Worm (Caenorhabditis elegans) whole organism, L4 larva: ENCODE results near the gene str-44.

Experiments used
- F10B5.3 ChIP-seq: sonication (generic microtip); optimal IDR thresholded peaks from 2 replicates; lab custom pipeline; 2016; ENCODE audit warnings: mild to moderate bottlenecking, missing genetic modification characterization, missing compliant biosample characterization
- F26F4.8 ChIP-seq: fragments of 200-800 bp; sonication (Bioruptor generic); conservative IDR thresholded peaks from 2 replicates; pipeline ENCODE4 v1.3.6; 2022; ENCODE audit warnings: missing genetic modification characterization, missing compliant biosample characterization
- F37D6.2 ChIP-seq: sonication (generic microtip); optimal IDR thresholded peaks from 2 replicates; lab custom pipeline; 2016; ENCODE audit warnings: mild to moderate bottlenecking, missing genetic modification characterization, missing compliant biosample characterization
- F44E2.7 ChIP-seq: fragments of 200-800 bp; sonication (Bioruptor generic); IDR thresholded peaks from 2 replicates; pipeline ENCODE4 v2.1.2; 2022; ENCODE audit warnings: missing genetic modification characterization, missing compliant biosample characterization
- F49E8.2 ChIP-seq: sonication (generic microtip); optimal IDR thresholded peaks from 2 replicates; lab custom pipeline; 2016; ENCODE audit warnings: missing compliant biosample characterization, mild to moderate bottlenecking, missing genetic modification characterization, borderline replicate concordance
- T20F7.1 ChIP-seq: fragments of 200-800 bp; sonication (Bioruptor generic); optimal IDR thresholded peaks from 2 replicates; lab custom pipeline; 2018; ENCODE audit warnings: mild to moderate bottlenecking, missing genetic modification characterization, missing compliant biosample characterization
- T26A8.4 ChIP-seq: fragments of 200-800 bp; sonication (Bioruptor generic); IDR thresholded peaks from 2 replicates; pipeline ENCODE4 v1.3.6; 2022; ENCODE audit warnings: missing genetic modification characterization, missing compliant biosample characterization
- Y48G9A.11 ChIP-seq: fragments of 200-800 bp; sonication (Bioruptor generic); IDR thresholded peaks from 2 replicates; pipeline ENCODE4 v1.3.6; 2022; ENCODE audit warnings: missing genetic modification reagents, missing genetic modification characterization, missing compliant biosample characterization
- Y5F2A.4 ChIP-seq: fragments of 200-800 bp; sonication (Bioruptor generic); optimal IDR thresholded peaks from 2 replicates; lab custom pipeline; 2018; ENCODE audit warnings: mild to moderate bottlenecking, missing genetic modification characterization, missing compliant biosample characterization
- ZK337.2 ChIP-seq: fragments of 200-800 bp; sonication (Bioruptor generic); IDR thresholded peaks from 2 replicates; pipeline ENCODE4 v1.3.6; 2022; ENCODE audit warnings: missing genetic modification reagents, missing genetic modification characterization, missing compliant biosample characterization
- aly-2 ChIP-seq: sonication (generic microtip); optimal IDR thresholded peaks from 2 replicates; lab custom pipeline; 2018; ENCODE audit warnings: missing biosample characterization, missing genetic modification characterization
- arid-1 ChIP-seq: fragments of 200-800 bp; sonication (Bioruptor generic); conservative IDR thresholded peaks from 2 replicates; pipeline ENCODE4 v1.3.6; 2022; ENCODE audit warnings: missing genetic modification reagents, missing genetic modification characterization, missing compliant biosample characterization
- ceh-82 ChIP-seq: sonication (generic microtip); optimal IDR thresholded peaks from 2 replicates; lab custom pipeline; 2017; ENCODE audit warnings: missing biosample characterization, missing genetic modification characterization
- ces-1 ChIP-seq: fragments of 150-350 bp; sonication (generic microtip); optimal IDR thresholded peaks from 4 replicates; lab custom pipeline; 2014; ENCODE audit warnings: missing biosample characterization, missing genetic modification reagents, missing genetic modification characterization
- ctbp-1 ChIP-seq: fragments of 200-800 bp; sonication (Bioruptor generic); IDR thresholded peaks from 2 replicates; pipeline ENCODE4 v1.3.6; 2022; ENCODE audit warnings: missing genetic modification reagents, missing genetic modification characterization, missing compliant biosample characterization
- daf-12 ChIP-seq: fragments of 150-350 bp; optimal IDR thresholded peaks from 2 replicates; lab custom pipeline; 2014; ENCODE audit warnings: missing biosample characterization, missing genetic modification reagents, missing genetic modification characterization
- daf-19 ChIP-seq: fragments of 200-800 bp; sonication (Bioruptor generic); conservative IDR thresholded peaks from 2 replicates; pipeline ENCODE4 v1.3.6; 2022; ENCODE audit warnings: missing genetic modification characterization, missing compliant biosample characterization
- dpl-1 ChIP-seq: fragments of 150-350 bp; optimal IDR thresholded peaks from 2 replicates; lab custom pipeline; 2014; ENCODE audit warnings: missing biosample characterization, missing genetic modification reagents, missing genetic modification characterization
- dve-1 ChIP-seq: sonication (generic microtip); optimal IDR thresholded peaks from 2 replicates; lab custom pipeline; 2017; ENCODE audit warnings: antibody characterized with exemption, mild to moderate bottlenecking, missing genetic modification characterization, missing compliant biosample characterization; ENCODE audit not compliant: insufficient read depth
- egl-43 ChIP-seq: fragments of 200-800 bp; sonication (Bioruptor generic); IDR thresholded peaks from 2 replicates; pipeline ENCODE4 v1.3.6; 2022; ENCODE audit warnings: missing genetic modification reagents, missing genetic modification characterization, missing compliant biosample characterization
- hlh-30 ChIP-seq: sonication (generic microtip); optimal IDR thresholded peaks from 2 replicates; lab custom pipeline; 2017; ENCODE audit warnings: antibody characterized with exemption, mild to moderate bottlenecking, missing genetic modification characterization, missing compliant biosample characterization; ENCODE audit not compliant: insufficient read depth
- hmg-1.1 ChIP-seq: fragments of 200-800 bp; sonication (Bioruptor generic); IDR thresholded peaks from 2 replicates; pipeline ENCODE4 v1.3.6; 2022; ENCODE audit warnings: missing genetic modification reagents, missing genetic modification characterization, missing compliant biosample characterization
- jun-1 ChIP-seq: fragments of 150-350 bp; optimal IDR thresholded peaks from 2 replicates; lab custom pipeline; 2014; ENCODE audit warnings: missing biosample characterization, missing genetic modification reagents, missing genetic modification characterization
- lin-13 ChIP-seq: fragments of 150-350 bp; optimal IDR thresholded peaks from 2 replicates; lab custom pipeline; 2014; ENCODE audit warnings: missing biosample characterization, missing genetic modification reagents, missing genetic modification characterization
- lin-29 ChIP-seq: fragments of 200-800 bp; sonication (Bioruptor generic); IDR thresholded peaks from 2 replicates; pipeline ENCODE4 v1.3.6; 2022; ENCODE audit warnings: missing genetic modification reagents, missing genetic modification characterization, missing compliant biosample characterization
- lin-38 ChIP-seq: fragments of 200-800 bp; sonication (Bioruptor generic); IDR thresholded peaks from 2 replicates; pipeline ENCODE4 v1.3.6; 2022; ENCODE audit warnings: missing genetic modification reagents, missing genetic modification characterization, missing compliant biosample characterization
- lin-39 ChIP-seq: fragments of 150-350 bp; optimal IDR thresholded peaks from 2 replicates; lab custom pipeline; 2014; ENCODE audit warnings: missing biosample characterization, missing genetic modification reagents, missing genetic modification characterization
- lsy-2 ChIP-seq, 2 experiments: fragments of 150-350 bp in 1 of 2; sonication (generic microtip) in 1 of 2; optimal IDR thresholded peaks; 2 replicates each; lab custom pipeline; 2014 to 2017; ENCODE audit warnings: missing biosample characterization in 2 of 2, missing genetic modification characterization in 2 of 2
- madf-5 ChIP-seq, 2 experiments: fragments of 200-800 bp; sonication (Bioruptor generic); IDR thresholded peaks; 2 replicates each; pipeline ENCODE4 v1.3.6; 2022; ENCODE audit warnings: missing compliant biosample characterization in 2 of 2, missing genetic modification characterization in 2 of 2
- madf-9 ChIP-seq: fragments of 200-800 bp; sonication (Bioruptor generic); conservative IDR thresholded peaks from 2 replicates; pipeline ENCODE4 v1.3.6; 2022; ENCODE audit warnings: missing genetic modification reagents, missing genetic modification characterization, missing compliant biosample characterization
- mdt-29 ChIP-seq: fragments of 200-800 bp; sonication (Bioruptor generic); IDR thresholded peaks from 2 replicates; pipeline ENCODE4 v1.3.6; 2022; ENCODE audit warnings: missing genetic modification reagents, missing genetic modification characterization, missing compliant biosample characterization
- mep-1 ChIP-seq: fragments of 150-350 bp; sonication (generic microtip); optimal IDR thresholded peaks from 3 replicates; lab custom pipeline; 2014; ENCODE audit warnings: missing biosample characterization, missing genetic modification characterization
- mes-2 ChIP-seq: sonication (generic microtip); optimal IDR thresholded peaks from 2 replicates; lab custom pipeline; 2016; ENCODE audit warnings: missing genotype, mild to moderate bottlenecking, missing genetic modification characterization, missing compliant biosample characterization; ENCODE audit not compliant: poor library complexity, severe bottlenecking
- nhr-237 ChIP-seq: sonication (generic microtip); optimal IDR thresholded peaks from 2 replicates; lab custom pipeline; 2017; ENCODE audit warnings: missing biosample characterization, missing genetic modification characterization
- nhr-25 ChIP-seq: sonication (generic microtip); optimal IDR thresholded peaks from 2 replicates; lab custom pipeline; 2017; ENCODE audit warnings: missing genetic modification characterization, mild to moderate bottlenecking, missing compliant biosample characterization, antibody characterized with exemption, moderate library complexity, borderline replicate concordance; ENCODE audit not compliant: insufficient read depth
- nhr-48 ChIP-seq: sonication (generic microtip); optimal IDR thresholded peaks from 2 replicates; lab custom pipeline; 2016; ENCODE audit warnings: mild to moderate bottlenecking, missing genetic modification characterization, missing compliant biosample characterization
- nhr-6 ChIP-seq: fragments of 150-350 bp; optimal IDR thresholded peaks from 2 replicates; lab custom pipeline; 2014; ENCODE audit warnings: missing biosample characterization, missing genetic modification characterization
- nhr-76 ChIP-seq: fragments of 150-350 bp; optimal IDR thresholded peaks from 2 replicates; lab custom pipeline; 2014; ENCODE audit warnings: missing biosample characterization, missing genetic modification characterization
- pha-4 ChIP-seq, 2 experiments: fragments of 150-350 bp in 1 of 2; fragments of 200-800 bp in 1 of 2; sonication (Bioruptor generic) in 1 of 2; IDR thresholded peaks in 1 of 2; optimal IDR thresholded peaks in 1 of 2; 2 replicates each; pipeline versions ENCODE4 v1.3.6 to Lab custom; 2014 to 2022; ENCODE audit warnings: missing genetic modification characterization in 2 of 2, missing genetic modification reagents in 2 of 2, missing biosample characterization in 1 of 2, missing compliant biosample characterization in 1 of 2
- skn-1 ChIP-seq: fragments of 150-350 bp; optimal IDR thresholded peaks from 2 replicates; lab custom pipeline; 2014; ENCODE audit warnings: missing biosample characterization, missing genetic modification characterization
- spr-3 ChIP-seq: fragments of 200-800 bp; sonication (Bioruptor generic); optimal IDR thresholded peaks from 2 replicates; lab custom pipeline; 2018; ENCODE audit warnings: mild to moderate bottlenecking, missing genetic modification characterization, missing compliant biosample characterization
- tra-1 ChIP-seq: fragments of 200-800 bp; sonication (Bioruptor generic); IDR thresholded peaks from 2 replicates; pipeline ENCODE4 v1.3.6; 2022; ENCODE audit warnings: missing genetic modification reagents, missing genetic modification characterization, missing compliant biosample characterization
- unc-130 ChIP-seq: sonication (generic microtip); optimal IDR thresholded peaks from 2 replicates; lab custom pipeline; 2016; ENCODE audit warnings: missing genetic modification reagents, missing genetic modification characterization, missing compliant biosample characterization
- unc-39 ChIP-seq: sonication (generic microtip); optimal IDR thresholded peaks from 2 replicates; lab custom pipeline; 2017; ENCODE audit warnings: missing biosample characterization, missing genetic modification characterization
- unc-62 ChIP-seq, 3 experiments: fragments of 150-350 bp in 1 of 3; sonication (generic microtip); optimal IDR thresholded peaks in 2 of 3; peaks in 1 of 3; 1 replicate in 1 of 3; 2 replicates in 2 of 3; lab custom pipeline; 2014 to 2017; ENCODE audit warnings: missing biosample characterization in 3 of 3, missing genetic modification characterization in 3 of 3, missing genetic modification reagents in 3 of 3, missing genotype in 1 of 3
- zag-1 ChIP-seq: fragments of 150-350 bp; optimal IDR thresholded peaks from 2 replicates; lab custom pipeline; 2014; ENCODE audit warnings: missing biosample characterization, missing genetic modification characterization
- zip-2 ChIP-seq: fragments of 150-350 bp; optimal IDR thresholded peaks from 2 replicates; lab custom pipeline; 2014; ENCODE audit warnings: missing biosample characterization, missing genetic modification characterization
- ztf-7 ChIP-seq: fragments of 150-350 bp; optimal IDR thresholded peaks from 2 replicates; lab custom pipeline; 2014; ENCODE audit warnings: missing biosample characterization, missing genetic modification characterization

str-44 gene

ce11 chrIV:7188528-7189422 lies 11.8 kb downstream of the str-44 start, which contains the start of gene srlf-7:
Gene srlf-7 (plus strand): TSS chrIV:7189287.
- TF ChIP-seq T26A8.4 (GFP tag; lab: Robert Waterston, UW) (no peak), lsy-2 (tag; optimal IDR thresholded peaks at IDR 0.05; lab: Kevin White, UChicago) (peak in 1 of 2 experiments; percentile 48), skn-1 (tag; lab: Kevin White, UChicago) (no peak), aly-2 (tag; lab: Kevin White, UChicago) (no peak), madf-5 (GFP tag; IDR thresholded peaks at IDR 0.05; lab: Robert Waterston, UW) (no peak), pha-4 (GFP tag; IDR thresholded peaks at IDR 0.05; lab: Robert Waterston, UW) (peak; percentile 56; the same call in 1 of the 2 replicates), pha-4 (tag; optimal IDR thresholded peaks at IDR 0.05; lab: Kevin White, UChicago) (no peak), F37D6.2 (no peak), jun-1 (tag; lab: Kevin White, UChicago) (peak; percentile 62), ces-1 (GFP tag; lab: Kevin White, UChicago) (no peak), lin-39 (tag; lab: Kevin White, UChicago) (no peak), ZK337.2 (GFP tag; lab: Robert Waterston, UW) (no peak), mdt-29 (GFP tag; lab: Robert Waterston, UW) (no peak), T20F7.1 (GFP tag; lab: Kevin White, UChicago) (peak; percentile 75), ztf-7 (tag; lab: Kevin White, UChicago) (no peak), daf-12 (tag; lab: Kevin White, UChicago) (no peak), lin-38 (GFP tag; lab: Robert Waterston, UW) (no peak; the same call in 1 of the 2 replicates), lin-29 (GFP tag; lab: Robert Waterston, UW) (no peak), arid-1 (no peak), zip-2 (no peak), mes-2 (no peak), nhr-237 (tag; lab: Kevin White, UChicago) (no peak), unc-39 (tag; lab: Kevin White, UChicago) (no peak), lin-13 (GFP tag; lab: Kevin White, UChicago) (no peak), tra-1 (GFP tag; lab: Robert Waterston, UW) (peak; percentile 78), F49E8.2 (tag; lab: Kevin White, UChicago) (no peak), hmg-1.1 (GFP tag; lab: Robert Waterston, UW) (no peak), unc-62 (GFP tag; optimal IDR thresholded peaks at IDR 0.05 in 1 of 2; lab: Kevin White, UChicago) (peak; percentile 29 to 47), unc-62 (tag; optimal IDR thresholded peaks at IDR 0.05; lab: Kevin White, UChicago) (no peak), nhr-48 (tag; lab: Kevin White, UChicago) (peak; percentile 87), nhr-25 (tag; lab: Kevin White, UChicago) (no peak), spr-3 (GFP tag; lab: Kevin White, UChicago) (no peak), Y5F2A.4 (GFP tag; lab: Kevin White, UChicago) (no peak), madf-9 (GFP tag; lab: Robert Waterston, UW) (no peak), nhr-6 (tag; lab: Kevin White, UChicago) (peak; percentile 12), nhr-76 (tag; lab: Kevin White, UChicago) (no peak), F26F4.8 (GFP tag; lab: Robert Waterston, UW) (no peak), egl-43 (GFP tag; lab: Robert Waterston, UW) (no peak), mep-1 (tag; lab: Kevin White, UChicago) (peak; percentile 70), ceh-82 (tag; lab: Kevin White, UChicago) (no peak), dve-1 (tag; lab: Kevin White, UChicago) (peak; percentile 98), F44E2.7 (GFP tag; lab: Robert Waterston, UW) (no peak), F10B5.3 (tag; lab: Kevin White, UChicago) (no peak), hlh-30 (tag; lab: Kevin White, UChicago) (peak; percentile 77), daf-19 (no peak), dpl-1 (no peak), Y48G9A.11 (GFP tag; lab: Robert Waterston, UW) (no peak), zag-1 (no peak), unc-130 (GFP tag; lab: Kevin White, UChicago) (no peak), ctbp-1 (no peak)
